Worm (Caenorhabditis elegans) whole organism, mixed stage, embryonic: Measurements from ENCODE around the gene rsa-2.

Experiments used
- M03D4.4 ChIP-seq: sonication (generic microtip); optimal IDR thresholded peaks from 2 replicates; lab custom pipeline; 2017; ENCODE audit warnings: mild to moderate bottlenecking, missing genetic modification characterization, missing compliant biosample characterization
- bed-3 ChIP-seq: fragments of 200-800 bp; sonication (Bioruptor generic); optimal IDR thresholded peaks from 3 replicates; lab custom pipeline; 2018; ENCODE audit warnings: mild to moderate bottlenecking, missing genetic modification characterization, moderate library complexity, missing compliant biosample characterization
- blmp-1 ChIP-seq: fragments of 150-350 bp; optimal IDR thresholded peaks from 2 replicates; lab custom pipeline; 2014; ENCODE audit warnings: missing biosample characterization, missing genetic modification characterization
- ceh-39 ChIP-seq: fragments of 150-350 bp; optimal IDR thresholded peaks from 2 replicates; lab custom pipeline; 2014; ENCODE audit warnings: missing biosample characterization, missing genetic modification characterization
- ceh-43 ChIP-seq: fragments of 200-800 bp; sonication (Bioruptor generic); optimal IDR thresholded peaks from 2 replicates; lab custom pipeline; 2018; ENCODE audit warnings: mild to moderate bottlenecking, missing genetic modification characterization, moderate library complexity, missing compliant biosample characterization
- ceh-83 ChIP-seq: fragments of 200-800 bp; sonication (Bioruptor generic); optimal IDR thresholded peaks from 2 replicates; lab custom pipeline; 2018; ENCODE audit warnings: mild to moderate bottlenecking, missing genetic modification characterization, missing compliant biosample characterization
- ces-1 ChIP-seq: fragments of 150-350 bp; optimal IDR thresholded peaks from 2 replicates; lab custom pipeline; 2014; ENCODE audit warnings: missing biosample characterization, missing genetic modification reagents, missing genetic modification characterization
- cnd-1 ChIP-seq: fragments of 200-800 bp; sonication (Bioruptor generic); optimal IDR thresholded peaks from 2 replicates; lab custom pipeline; 2018; ENCODE audit warnings: mild to moderate bottlenecking, missing genetic modification characterization, missing compliant biosample characterization
- drap-1 ChIP-seq: fragments of 200-800 bp; sonication (Bioruptor generic); optimal IDR thresholded peaks from 3 replicates; lab custom pipeline; 2018; ENCODE audit warnings: mild to moderate bottlenecking, missing genetic modification characterization, missing compliant biosample characterization
- elt-1 ChIP-seq: sonication (generic microtip); optimal IDR thresholded peaks from 2 replicates; lab custom pipeline; 2017; ENCODE audit warnings: missing genetic modification characterization, mild to moderate bottlenecking, missing compliant biosample characterization, antibody characterized with exemption, moderate library complexity, borderline replicate concordance; ENCODE audit not compliant: insufficient read depth
- elt-3 ChIP-seq: fragments of 150-350 bp; optimal IDR thresholded peaks from 2 replicates; lab custom pipeline; 2014; ENCODE audit warnings: missing biosample characterization, missing genetic modification characterization
- flh-1 ChIP-seq: fragments of 200-800 bp; sonication (Bioruptor generic); optimal IDR thresholded peaks from 2 replicates; lab custom pipeline; 2018; ENCODE audit warnings: mild to moderate bottlenecking, missing genetic modification characterization, moderate library complexity, missing compliant biosample characterization
- ham-2 ChIP-seq: fragments of 200-800 bp; sonication (Bioruptor generic); optimal IDR thresholded peaks from 2 replicates; lab custom pipeline; 2018; ENCODE audit warnings: mild to moderate bottlenecking, missing genetic modification characterization, missing compliant biosample characterization
- hlh-1 ChIP-seq: fragments of 150-350 bp; optimal IDR thresholded peaks from 2 replicates; lab custom pipeline; 2014; ENCODE audit warnings: missing biosample characterization, missing genetic modification reagents, missing genetic modification characterization
- lin-13 ChIP-seq: fragments of 150-350 bp; optimal IDR thresholded peaks from 2 replicates; lab custom pipeline; 2014; ENCODE audit warnings: missing biosample characterization, missing genetic modification characterization
- lin-32 ChIP-seq: fragments of 200-800 bp; sonication (Bioruptor generic); optimal IDR thresholded peaks from 2 replicates; lab custom pipeline; 2018; ENCODE audit warnings: mild to moderate bottlenecking, missing genetic modification characterization, missing compliant biosample characterization
- lsy-2 ChIP-seq: fragments of 150-350 bp; optimal IDR thresholded peaks from 2 replicates; lab custom pipeline; 2014; ENCODE audit warnings: missing biosample characterization, missing genetic modification characterization
- mab-5 ChIP-seq: fragments of 150-350 bp; optimal IDR thresholded peaks from 2 replicates; lab custom pipeline; 2014; ENCODE audit warnings: missing biosample characterization, missing genetic modification characterization
- mep-1 ChIP-seq: fragments of 150-350 bp; optimal IDR thresholded peaks from 2 replicates; lab custom pipeline; 2017; ENCODE audit warnings: missing biosample characterization, missing genetic modification reagents, missing genetic modification characterization, inconsistent platforms
- mls-2 ChIP-seq: sonication (generic microtip); optimal IDR thresholded peaks from 2 replicates; lab custom pipeline; 2016; ENCODE audit warnings: mild to moderate bottlenecking, missing genetic modification characterization, moderate library complexity, missing compliant biosample characterization
- nhr-12 ChIP-seq: fragments of 150-350 bp; optimal IDR thresholded peaks from 2 replicates; lab custom pipeline; 2014; ENCODE audit warnings: missing biosample characterization, missing genetic modification characterization
- nhr-2 ChIP-seq: fragments of 150-350 bp; optimal IDR thresholded peaks from 2 replicates; lab custom pipeline; 2014; ENCODE audit warnings: missing biosample characterization, missing genetic modification characterization
- nhr-237 ChIP-seq: fragments of 150-350 bp; optimal IDR thresholded peaks from 2 replicates; lab custom pipeline; 2014; ENCODE audit warnings: missing biosample characterization, missing genetic modification characterization
- nhr-28 ChIP-seq: fragments of 150-350 bp; optimal IDR thresholded peaks from 2 replicates; lab custom pipeline; 2014; ENCODE audit warnings: missing biosample characterization, missing genetic modification characterization
- nhr-76 ChIP-seq: sonication (generic microtip); optimal IDR thresholded peaks from 2 replicates; lab custom pipeline; 2017; ENCODE audit warnings: missing biosample characterization, missing genetic modification characterization
- sem-2 ChIP-seq: fragments of 200-800 bp; sonication (Bioruptor generic); optimal IDR thresholded peaks from 2 replicates; lab custom pipeline; 2018; ENCODE audit warnings: mild to moderate bottlenecking, missing genetic modification characterization, missing compliant biosample characterization
- snpc-4 ChIP-seq: fragments of 150-350 bp; optimal IDR thresholded peaks from 2 replicates; lab custom pipeline; 2014; ENCODE audit warnings: missing biosample characterization, missing genetic modification characterization
- sptf-1 ChIP-seq: sonication (generic microtip); optimal IDR thresholded peaks from 2 replicates; lab custom pipeline; 2017; ENCODE audit warnings: mild to moderate bottlenecking, missing genetic modification characterization, moderate library complexity, missing compliant biosample characterization
- tbx-8 ChIP-seq: fragments of 200-800 bp; sonication (Bioruptor generic); optimal IDR thresholded peaks from 2 replicates; lab custom pipeline; 2018; ENCODE audit warnings: mild to moderate bottlenecking, missing genetic modification characterization, moderate library complexity, missing compliant biosample characterization
- unc-120 ChIP-seq: sonication (generic microtip); optimal IDR thresholded peaks from 2 replicates; lab custom pipeline; 2017; ENCODE audit warnings: missing genetic modification characterization, missing compliant biosample characterization; ENCODE audit not compliant: poor library complexity, severe bottlenecking
- unc-39 ChIP-seq: fragments of 150-350 bp; optimal IDR thresholded peaks from 2 replicates; lab custom pipeline; 2014; ENCODE audit warnings: missing biosample characterization, missing genetic modification characterization
- unc-62 ChIP-seq: fragments of 150-350 bp; optimal IDR thresholded peaks from 2 replicates; lab custom pipeline; 2014; ENCODE audit warnings: missing biosample characterization, missing genetic modification reagents, missing genetic modification characterization
- zip-8 ChIP-seq: fragments of 150-350 bp; optimal IDR thresholded peaks from 2 replicates; lab custom pipeline; 2014; ENCODE audit warnings: missing biosample characterization, missing genetic modification characterization
- ztf-11 ChIP-seq: fragments of 150-350 bp; optimal IDR thresholded peaks from 2 replicates; lab custom pipeline; 2014; ENCODE audit warnings: missing biosample characterization, missing genetic modification characterization

Gene rsa-2

DNA sequence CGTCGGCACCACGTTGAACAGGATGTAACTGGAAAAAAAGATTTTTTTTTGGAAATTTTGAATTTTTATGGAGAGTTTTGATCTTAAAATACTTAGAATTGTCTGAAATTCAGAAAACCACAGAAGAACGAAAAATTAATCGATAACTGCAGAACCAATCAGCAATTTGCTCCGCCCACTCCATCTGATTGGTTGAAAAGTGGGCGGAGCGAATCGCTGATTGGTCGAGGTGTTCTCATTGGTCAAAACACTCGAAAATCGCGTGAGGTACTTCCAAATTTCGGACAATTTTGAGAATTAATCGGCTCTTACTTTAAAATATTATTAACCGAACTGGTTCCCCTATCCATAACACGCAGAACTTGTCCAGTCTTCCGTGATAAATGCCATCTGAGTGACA is 32.4 kb downstream of the rsa-2 start:
- TF ChIP-seq sem-2 (no peak), ceh-39 (tag; lab: Kevin White, UChicago) (no peak), unc-39 (tag; lab: Kevin White, UChicago) (no peak), nhr-12 (tag; lab: Kevin White, UChicago) (no peak), cnd-1 (no peak), flh-1 (GFP tag; lab: Kevin White, UChicago) (no peak), unc-120 (tag; lab: Kevin White, UChicago) (no peak), mab-5 (no peak), lsy-2 (tag; lab: Kevin White, UChicago) (no peak), lin-32 (GFP tag; lab: Kevin White, UChicago) (no peak), mep-1 (no peak), ztf-11 (tag; lab: Kevin White, UChicago) (no peak), zip-8 (no peak), mls-2 (tag; lab: Kevin White, UChicago) (no peak), ham-2 (GFP tag; lab: Kevin White, UChicago) (no peak), snpc-4 (tag; lab: Kevin White, UChicago) (no peak), elt-3 (tag; lab: Kevin White, UChicago) (no peak), sptf-1 (no peak)

DNA sequence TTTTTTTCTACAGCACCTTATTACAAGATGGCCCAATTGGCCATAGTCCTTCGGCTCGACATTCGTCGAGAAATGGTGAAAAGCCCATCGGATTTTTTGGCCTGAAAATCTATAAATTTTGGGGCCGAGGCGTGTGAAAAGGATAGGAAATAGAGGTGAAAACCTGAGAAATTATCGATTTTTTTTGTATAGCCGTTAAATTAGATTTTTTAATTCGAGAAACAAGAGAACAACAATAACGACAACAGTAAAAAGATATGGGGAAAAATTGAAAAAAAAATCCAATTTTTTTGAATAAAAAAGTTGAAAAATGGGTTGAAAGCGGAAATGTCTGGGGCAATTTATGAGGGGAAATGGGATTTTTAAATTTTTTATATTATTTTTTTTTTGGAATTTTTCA is 36.6 kb downstream of the rsa-2 start, which contains the start of gene hmt-1:
Gene hmt-1 (minus strand): TSS at position 101 of the 400 bp plus-strand sequence.
- TF ChIP-seq mab-5 (no peak), ztf-11 (tag; lab: Kevin White, UChicago) (no peak), ces-1 (GFP tag; lab: Kevin White, UChicago) (no peak), flh-1 (GFP tag; lab: Kevin White, UChicago) (no peak), M03D4.4 (tag; lab: Kevin White, UChicago) (no peak), drap-1 (no peak), elt-3 (tag; lab: Kevin White, UChicago) (no peak), sem-2 (no peak), bed-3 (GFP tag; lab: Kevin White, UChicago) (no peak), elt-1 (no peak), unc-62 (GFP tag; lab: Kevin White, UChicago) (no peak), lin-32 (GFP tag; lab: Kevin White, UChicago) (no peak), nhr-12 (tag; lab: Kevin White, UChicago) (no peak), nhr-2 (tag; lab: Kevin White, UChicago) (no peak), lin-13 (tag; lab: Kevin White, UChicago) (no peak), zip-8 (no peak), cnd-1 (no peak), ceh-83 (GFP tag; lab: Kevin White, UChicago) (no peak), nhr-237 (tag; lab: Kevin White, UChicago) (no peak), tbx-8 (no peak)

DNA sequence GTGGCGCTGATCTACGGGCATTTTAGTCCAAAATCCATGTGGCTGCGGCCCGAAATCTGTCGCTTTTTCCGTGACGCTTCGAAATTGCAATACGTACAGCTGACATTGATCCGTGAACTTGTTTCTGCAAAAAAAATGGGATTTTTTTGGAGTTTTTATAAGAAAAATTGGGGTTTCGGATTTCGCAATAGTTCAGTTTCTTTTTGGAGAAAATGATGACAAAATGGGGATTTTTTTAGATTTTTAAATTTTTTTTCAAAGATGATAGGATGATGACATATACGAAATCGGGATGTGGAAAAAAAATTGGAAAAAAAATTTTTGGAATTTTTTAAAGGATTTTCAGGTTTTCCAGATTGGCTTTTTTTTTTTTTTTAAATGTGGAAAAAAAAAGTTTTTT is 38.0 kb downstream of the rsa-2 start:
- TF ChIP-seq nhr-28 (tag; lab: Kevin White, UChicago) (no peak), ceh-43 (no peak), zip-8 (no peak), nhr-2 (tag; lab: Kevin White, UChicago) (no peak), nhr-237 (tag; lab: Kevin White, UChicago) (no peak)
- TF ChIP-seq, all 35 proteins: peak for 0

DNA sequence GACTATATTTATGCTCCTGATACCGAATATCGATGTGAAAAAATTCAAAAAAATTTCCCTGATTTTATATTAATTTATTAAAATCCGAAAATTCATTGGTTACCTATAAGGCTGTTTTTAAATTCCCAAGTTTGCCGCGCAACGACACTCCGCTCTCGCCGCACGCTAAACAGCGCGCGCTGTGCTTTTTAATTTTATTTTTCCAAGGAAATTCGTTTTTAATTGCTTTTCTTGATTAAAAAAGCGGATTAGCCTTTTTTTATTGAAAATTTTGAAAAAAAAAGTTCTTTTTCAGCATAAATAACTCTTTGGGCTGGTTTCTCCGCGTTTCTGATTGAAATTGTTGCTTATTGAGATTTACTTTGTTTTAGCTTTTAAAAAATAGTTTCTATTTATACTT is 44.0 kb downstream of the rsa-2 start:
- TF ChIP-seq lsy-2 (tag; lab: Kevin White, UChicago) (no peak), nhr-76 (tag; lab: Kevin White, UChicago) (no peak), zip-8 (no peak), nhr-237 (tag; lab: Kevin White, UChicago) (no peak), bed-3 (GFP tag; lab: Kevin White, UChicago) (no peak), ces-1 (GFP tag; lab: Kevin White, UChicago) (no peak), hlh-1 (tag; lab: Kevin White, UChicago) (no peak), ceh-43 (no peak), lin-13 (tag; lab: Kevin White, UChicago) (no peak), flh-1 (GFP tag; lab: Kevin White, UChicago) (no peak), blmp-1 (no peak), unc-62 (GFP tag; lab: Kevin White, UChicago) (no peak), ztf-11 (tag; lab: Kevin White, UChicago) (no peak), drap-1 (no peak), tbx-8 (no peak), nhr-2 (tag; lab: Kevin White, UChicago) (no peak), mls-2 (tag; lab: Kevin White, UChicago) (no peak)
